Worm (Caenorhabditis elegans): ENCODE data around the gene ZK930.7.

- TF ChIP-seq tbx-11 (GFP tag; IDR thresholded peaks at IDR 0.05), result no peak
- no peak for TF ChIP-seq ama-1 (optimal IDR thresholded peaks at IDR 0.05)
- no peak for TF ChIP-seq aly-1 (tag; optimal IDR thresholded peaks at IDR 0.05)
- no peak for TF ChIP-seq F13C5.2 (tag; optimal IDR thresholded peaks at IDR 0.05)
- no peak for TF ChIP-seq hnd-1 (tag; optimal IDR thresholded peaks at IDR 0.05)
- TF ChIP-seq ceh-36 (tag; optimal IDR thresholded peaks at IDR 0.05), result no peak
Measured at ce11 chrII:11914304-11914703, at the start of gene ZK930.7.

Measured in whole organism, early embryonic.